Fruit fly (Drosophila melanogaster) whole organism, embryonic: ENCODE measurements around the gene RIOK2.

Experiments used
- CG11696 ChIP-seq: fragments of 200-800 bp; sonication (Bioruptor generic); IDR thresholded peaks from 2 replicates; pipeline ENCODE4 v1.3.6; 2022; ENCODE audit warnings: missing biosample characterization, missing genetic modification characterization
- CG12219 ChIP-seq: fragments of 200-800 bp; sonication (Bioruptor generic); optimal IDR thresholded peaks from 3 replicates; lab custom pipeline; 2018; ENCODE audit warnings: missing biosample characterization, mild to moderate bottlenecking, missing genetic modification characterization
- CG13424 ChIP-seq: fragments of 200-800 bp; sonication (Bioruptor generic); optimal IDR thresholded peaks from 2 replicates; lab custom pipeline; 2019; ENCODE audit warnings: missing biosample characterization, mild to moderate bottlenecking, missing genetic modification characterization, moderate library complexity
- CG14860 ChIP-seq: fragments of 200-800 bp; sonication (Bioruptor generic); IDR thresholded peaks from 3 replicates; pipeline ENCODE4 v1.3.6; 2022; ENCODE audit warnings: missing biosample characterization, missing genetic modification characterization; ENCODE audit not compliant: partially characterized antibody
- CG1529 ChIP-seq: fragments of 200-800 bp; sonication (Bioruptor generic); optimal IDR thresholded peaks from 3 replicates; lab custom pipeline; 2018; ENCODE audit warnings: missing biosample characterization, missing genetic modification characterization
- CG1792 ChIP-seq: fragments of 200-800 bp; sonication (Bioruptor generic); optimal IDR thresholded peaks from 2 replicates; lab custom pipeline; 2016; ENCODE audit warnings: missing biosample characterization, missing genetic modification characterization
- CG30403 ChIP-seq: fragments of 200-800 bp; sonication (Bioruptor generic); optimal IDR thresholded peaks from 3 replicates; lab custom pipeline; 2016; ENCODE audit warnings: missing biosample characterization, missing genetic modification characterization
- CG34422 ChIP-seq: fragments of 200-800 bp; sonication (Bioruptor generic); IDR thresholded peaks from 3 replicates; pipeline ENCODE4 v1.3.6; 2022; ENCODE audit warnings: missing biosample characterization, missing genetic modification characterization
- CG43689 ChIP-seq: fragments of 200-800 bp; sonication (Bioruptor generic); IDR thresholded peaks from 2 replicates; pipeline ENCODE4 v1.3.6; 2022; ENCODE audit warnings: missing biosample characterization, missing genetic modification characterization
- CG5953 ChIP-seq: fragments of 200-800 bp; sonication (Bioruptor generic); IDR thresholded peaks from 2 replicates; pipeline ENCODE4 v1.3.6; 2022; ENCODE audit warnings: missing biosample characterization, missing genetic modification characterization
- Camta ChIP-seq: fragments of 200-800 bp; sonication (Bioruptor generic); optimal IDR thresholded peaks from 2 replicates; lab custom pipeline; 2016; ENCODE audit warnings: missing biosample characterization, missing genetic modification characterization
- CoRest ChIP-seq: fragments of 200-800 bp; sonication (Bioruptor generic); optimal IDR thresholded peaks from 3 replicates; lab custom pipeline; 2018; ENCODE audit warnings: missing biosample characterization, mild to moderate bottlenecking, missing genetic modification characterization, moderate library complexity
- Dbx ChIP-seq: fragments of 200-800 bp; sonication (Bioruptor generic); IDR thresholded peaks from 3 replicates; pipeline ENCODE4 v1.3.6; 2022; ENCODE audit warnings: missing biosample characterization, missing genetic modification characterization
- Drgx ChIP-seq: fragments of 200-800 bp; sonication (Bioruptor generic); IDR thresholded peaks from 2 replicates; pipeline ENCODE4 v1.3.6; 2022; ENCODE audit warnings: missing biosample characterization, missing genetic modification characterization
- H2.0 ChIP-seq: fragments of 200-800 bp; sonication (Bioruptor generic); IDR thresholded peaks from 2 replicates; pipeline ENCODE4 v1.3.6; 2022; ENCODE audit warnings: missing biosample characterization, missing genetic modification characterization
- Hr3 ChIP-seq: fragments of 200-800 bp; sonication (Bioruptor generic); optimal IDR thresholded peaks from 3 replicates; lab custom pipeline; 2016; ENCODE audit warnings: missing biosample characterization, missing genetic modification characterization
- Jarid2 ChIP-seq: fragments of 200-800 bp; sonication (Bioruptor generic); optimal IDR thresholded peaks from 3 replicates; lab custom pipeline; 2017; ENCODE audit warnings: mild to moderate bottlenecking, missing biosample characterization, missing genetic modification reagents, missing genetic modification characterization
- Opbp ChIP-seq: fragments of 200-800 bp; sonication (Bioruptor generic); IDR thresholded peaks from 3 replicates; pipeline ENCODE4 v1.3.6; 2022; ENCODE audit warnings: missing biosample characterization, missing genetic modification characterization; ENCODE audit not compliant: partially characterized antibody
- Taf1 ChIP-seq: fragments of 200-800 bp; sonication (Bioruptor generic); IDR thresholded peaks from 2 replicates; pipeline ENCODE4 v1.3.6; 2022; ENCODE audit warnings: missing biosample characterization, missing genetic modification characterization
- ase ChIP-seq: fragments of 200-800 bp; sonication (Bioruptor generic); IDR thresholded peaks from 3 replicates; pipeline ENCODE4 v1.3.6; 2022; ENCODE audit warnings: missing biosample characterization, missing genetic modification characterization
- btn ChIP-seq: fragments of 200-800 bp; sonication (Bioruptor generic); optimal IDR thresholded peaks from 2 replicates; lab custom pipeline; 2016; ENCODE audit warnings: missing biosample characterization, missing genetic modification characterization
- dati ChIP-seq: fragments of 200-800 bp; sonication (Bioruptor generic); IDR thresholded peaks from 2 replicates; pipeline ENCODE4 v1.3.6; 2022; ENCODE audit warnings: missing biosample characterization, missing genetic modification characterization
- exex ChIP-seq: fragments of 200-800 bp; sonication (Bioruptor generic); optimal IDR thresholded peaks from 4 replicates; lab custom pipeline; 2018; ENCODE audit warnings: missing biosample characterization, mild to moderate bottlenecking, missing genetic modification characterization, moderate library complexity
- gem ChIP-seq: fragments of 200-800 bp; sonication (Bioruptor generic); optimal IDR thresholded peaks from 2 replicates; lab custom pipeline; 2019; ENCODE audit warnings: missing biosample characterization, mild to moderate bottlenecking, missing genetic modification characterization, moderate library complexity
- kah ChIP-seq: fragments of 200-800 bp; sonication (Bioruptor generic); optimal IDR thresholded peaks from 2 replicates; lab custom pipeline; 2018; ENCODE audit warnings: missing biosample characterization, mild to moderate bottlenecking, missing genetic modification characterization
- lov ChIP-seq, 2 experiments: fragments of 200-800 bp in 1 of 2; fragments of >200 bp in 1 of 2; sonication (Bioruptor generic) in 1 of 2; IDR thresholded peaks in 1 of 2; optimal IDR thresholded peaks in 1 of 2; 2 replicates in 1 of 2; 3 replicates in 1 of 2; pipeline versions ENCODE4 v1.3.6 to Lab custom; 2017 to 2022; ENCODE audit warnings: missing biosample characterization in 1 of 2, missing genetic modification characterization in 1 of 2
- pan ChIP-seq, 4 experiments: fragments of >200 bp in 3 of 4; fragments of 200-800 bp in 1 of 4; sonication (Bioruptor generic) in 1 of 4; optimal IDR thresholded peaks in 3 of 4; IDR thresholded peaks in 1 of 4; 2 replicates each; pipeline versions ENCODE4 v1.3.6 to Lab custom; 2017 to 2022; ENCODE audit warnings: missing biosample characterization in 2 of 4, missing genetic modification characterization in 2 of 4, mixed read lengths in 1 of 4
- peb ChIP-seq: fragments of 200-800 bp; sonication (Bioruptor generic); IDR thresholded peaks from 2 replicates; pipeline ENCODE4 v1.3.6; 2022; ENCODE audit warnings: missing biosample characterization, missing genetic modification characterization
- slbo ChIP-seq: fragments of 200-800 bp; sonication (Bioruptor generic); IDR thresholded peaks from 2 replicates; pipeline ENCODE4 v1.3.6; 2022; ENCODE audit warnings: missing biosample characterization, missing genetic modification characterization
- sqz ChIP-seq: fragments of 200-800 bp; sonication (Bioruptor generic); optimal IDR thresholded peaks from 3 replicates; lab custom pipeline; 2018; ENCODE audit warnings: missing biosample characterization, mild to moderate bottlenecking, missing genetic modification characterization
- sug ChIP-seq: fragments of 200-800 bp; optimal IDR thresholded peaks from 2 replicates; lab custom pipeline; 2019; ENCODE audit warnings: missing biosample characterization, mild to moderate bottlenecking, missing genetic modification characterization, moderate library complexity
- tna ChIP-seq: fragments of 200-800 bp; sonication (Bioruptor generic); IDR thresholded peaks from 2 replicates; pipeline ENCODE4 v1.3.6; 2022; ENCODE audit warnings: missing biosample characterization, missing genetic modification characterization; ENCODE audit not compliant: partially characterized antibody
- unpg ChIP-seq: fragments of 200-800 bp; sonication (Bioruptor generic); optimal IDR thresholded peaks from 3 replicates; lab custom pipeline; 2018; ENCODE audit warnings: missing biosample characterization, mild to moderate bottlenecking, missing genetic modification characterization, moderate library complexity
- zen2 ChIP-seq: fragments of 200-800 bp; sonication (Bioruptor generic); IDR thresholded peaks from 3 replicates; pipeline ENCODE4 v1.3.6; 2022; ENCODE audit warnings: missing biosample characterization, missing genetic modification characterization; ENCODE audit not compliant: partially characterized antibody
- zf30C ChIP-seq: fragments of 200-800 bp; sonication (Bioruptor generic); optimal IDR thresholded peaks from 3 replicates; lab custom pipeline; 2018; ENCODE audit warnings: missing biosample characterization, mild to moderate bottlenecking, missing genetic modification characterization

The RIOK2 gene

dm6 chr3R:25295320-25296020, 29.8 kb downstream of the RIOK2 start, which contains the start of gene CG31102 (continued):
- peak; percentile 53; the same call in 1 of the 2 replicates for TF ChIP-seq CG11696 (GFP tag; lab: Robert Waterston, UW)
- TF ChIP-seq Dbx (GFP tag; lab: Robert Waterston, UW), result 0 out of 3 replicates have a peak, but pooled peaks have one; percentile 37
- no peak for TF ChIP-seq Opbp
- TF ChIP-seq Taf1, result no peak
- no peak for TF ChIP-seq btn (GFP tag; lab: Kevin White, UChicago)
- TF ChIP-seq CoRest (tag; lab: Kevin White, UChicago), result no peak
- TF ChIP-seq CG34422 (GFP tag; lab: Robert Waterston, UW), result 0 out of 3 replicates have a peak, but pooled peaks have one; percentile 18
- TF ChIP-seq sug (tag; lab: Kevin White, UChicago), result peak; percentile 53
- TF ChIP-seq CG30403 (GFP tag; lab: Kevin White, UChicago), result no peak
- no peak for TF ChIP-seq ase (GFP tag; lab: Robert Waterston, UW)
- TF ChIP-seq peb (GFP tag; lab: Robert Waterston, UW), result no peak
- no peak for TF ChIP-seq CG1529 (GFP tag; lab: Kevin White, UChicago)
- TF ChIP-seq H2.0 (GFP tag; lab: Robert Waterston, UW), result no peak
- TF ChIP-seq dati, result no peak
- 0 out of 3 replicates have a peak, but pooled peaks have one; percentile 39 for TF ChIP-seq zen2 (GFP tag; lab: Robert Waterston, UW)
- TF ChIP-seq unpg (GFP tag; lab: Kevin White, UChicago), result no peak
- no peak for TF ChIP-seq CG13424 (tag; lab: Kevin White, UChicago)
- no peak for TF ChIP-seq CG14860 (GFP tag; lab: Robert Waterston, UW)
- TF ChIP-seq pan (optimal IDR thresholded peaks at IDR 0.05; lab: Kevin White, UChicago), result no peak
- TF ChIP-seq pan (GFP tag; optimal IDR thresholded peaks at IDR 0.05 in 1 of 2, IDR thresholded peaks at IDR 0.05 in 1 of 2), result no peak
- no peak for TF ChIP-seq CG5953 (GFP tag; lab: Robert Waterston, UW)
- no peak for TF ChIP-seq gem (tag; lab: Kevin White, UChicago)
- peak; percentile 16 for TF ChIP-seq Jarid2 (GFP tag; lab: Kevin White, UChicago)
- TF ChIP-seq zf30C (GFP tag; lab: Kevin White, UChicago), result no peak
- no peak for TF ChIP-seq Hr3 (GFP tag; lab: Kevin White, UChicago)
- TF ChIP-seq CG1792, result no peak
- TF ChIP-seq CG43689, result no peak
- no peak for TF ChIP-seq CG12219 (GFP tag; lab: Kevin White, UChicago)
- 0 out of 2 replicates have a peak, but pooled peaks have one; percentile 12 for TF ChIP-seq Drgx

dm6 chr3R:25297678-25298077, 32.0 kb downstream of the RIOK2 start, which contains the start of gene CG31097:
Gene CG31097 (minus strand): TSS chr3R:25297778.
- TF ChIP-seq exex (tag; lab: Kevin White, UChicago) (peak; percentile 4), tna (GFP tag; lab: Robert Waterston, UW) (no peak), Camta (GFP tag; lab: Kevin White, UChicago) (no peak), lov (optimal IDR thresholded peaks at IDR 0.05; lab: Kevin White, UChicago) (no peak), lov (GFP tag; IDR thresholded peaks at IDR 0.05; lab: Robert Waterston, UW) (no peak), slbo (no peak), kah (GFP tag; lab: Kevin White, UChicago) (no peak), sqz (no peak)
- TF ChIP-seq, all 482 proteins: peak for 1

- no peak for TF ChIP-seq tna (GFP tag; lab: Robert Waterston, UW)
- TF ChIP-seq exex (tag; lab: Kevin White, UChicago), result peak; percentile 46
- TF ChIP-seq, all 482 proteins: peak for 1
These were observed 33.9 kb downstream of the RIOK2 start, which contains the start of gene CG31288 for dm6 chr3R:25299507-25299964. Gene CG31288 (minus strand): TSS chr3R:25299557.
